Worm (Caenorhabditis elegans): Measurements from ENCODE around the gene gar-1.

DNA sequence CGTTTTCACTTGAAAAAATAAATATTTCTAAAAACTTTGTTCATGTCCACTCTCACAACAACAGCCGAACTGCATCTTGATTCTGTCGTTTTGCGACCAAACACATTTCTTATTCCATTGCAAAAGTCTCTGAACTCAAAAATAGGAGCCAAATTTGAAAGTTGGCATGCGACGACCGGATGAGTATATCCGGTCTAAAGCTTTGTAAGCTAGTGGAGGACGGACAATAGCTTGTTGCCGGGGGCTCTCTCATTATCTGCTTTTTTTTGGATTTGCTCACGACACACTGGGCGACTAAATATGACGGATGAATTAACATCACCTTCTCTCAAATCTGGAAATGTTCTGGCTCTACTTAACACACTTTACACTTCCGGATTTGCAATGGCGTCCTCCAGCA, 23.0 kb downstream of the gar-1 start, which contains the start of gene K04E7.1:
- TF ChIP-seq ahr-1 (tag; optimal IDR thresholded peaks at IDR 0.05) (no peak), fax-1 (tag; optimal IDR thresholded peaks at IDR 0.05) (no peak), nhr-11 (tag; optimal IDR thresholded peaks at IDR 0.05) (no peak), C08G9.2 (tag; optimal IDR thresholded peaks at IDR 0.05) (no peak), ets-4 (tag; optimal IDR thresholded peaks at IDR 0.05) (no peak), gmeb-2 (tag; optimal IDR thresholded peaks at IDR 0.05) (no peak), odd-2 (tag; optimal IDR thresholded peaks at IDR 0.05) (no peak), F13H6.1 (tag; optimal IDR thresholded peaks at IDR 0.05) (no peak), tbx-2 (tag; optimal IDR thresholded peaks at IDR 0.05) (no peak)

All from whole organism, late embryonic.